Fruit fly (Drosophila melanogaster) whole organism, pupa: ENCODE results near the gene CG3036.

ENCODE experiments used
- CG10348 ChIP-seq: fragments of 200-800 bp; sonication (Bioruptor generic); IDR thresholded peaks from 2 replicates; pipeline ENCODE4 v1.3.6; 2022; ENCODE audit warnings: missing biosample characterization, missing genetic modification characterization
- CG12605 ChIP-seq: fragments of 200-800 bp; sonication (Bioruptor generic); IDR thresholded peaks from 2 replicates; pipeline ENCODE4 v1.3.6; 2022; ENCODE audit warnings: missing biosample characterization, missing genetic modification characterization
- CG13204 ChIP-seq: fragments of 200-800 bp; sonication (Bioruptor generic); optimal IDR thresholded peaks from 2 replicates; lab custom pipeline; 2018; ENCODE audit warnings: missing biosample characterization, mild to moderate bottlenecking, missing genetic modification characterization, moderate library complexity
- CG14655 ChIP-seq: fragments of 200-800 bp; sonication (Bioruptor generic); optimal IDR thresholded peaks from 3 replicates; lab custom pipeline; 2017; ENCODE audit warnings: mild to moderate bottlenecking, missing biosample characterization, missing genetic modification reagents, missing genetic modification characterization
- CG15710 ChIP-seq: fragments of 200-800 bp; sonication (Bioruptor generic); optimal IDR thresholded peaks from 2 replicates; lab custom pipeline; 2018; ENCODE audit warnings: missing biosample characterization, mild to moderate bottlenecking, missing genetic modification characterization, moderate library complexity
- CG17806 ChIP-seq: fragments of 200-800 bp; sonication (Bioruptor generic); optimal IDR thresholded peaks from 2 replicates; lab custom pipeline; 2018; ENCODE audit warnings: missing biosample characterization, mild to moderate bottlenecking, missing genetic modification characterization, moderate library complexity
- CG32121 ChIP-seq: fragments of 200-800 bp; sonication (Bioruptor generic); IDR thresholded peaks from 2 replicates; pipeline ENCODE4 v1.3.6; 2022; ENCODE audit warnings: missing biosample characterization, missing genetic modification characterization
- CG34367 ChIP-seq: fragments of 200-800 bp; sonication (Bioruptor generic); optimal IDR thresholded peaks from 2 replicates; lab custom pipeline; 2018; ENCODE audit warnings: missing biosample characterization, mild to moderate bottlenecking, missing genetic modification characterization
- CG4496 ChIP-seq: fragments of 200-800 bp; sonication (Bioruptor generic); IDR thresholded peaks from 3 replicates; pipeline ENCODE4 v1.3.6; 2022; ENCODE audit warnings: missing biosample characterization, missing genetic modification characterization
- CG8159 ChIP-seq: fragments of 200-800 bp; sonication (Bioruptor generic); optimal IDR thresholded peaks from 3 replicates; lab custom pipeline; 2018; ENCODE audit warnings: missing biosample characterization, mild to moderate bottlenecking, missing genetic modification characterization, moderate library complexity
- CG8301 ChIP-seq: fragments of 200-800 bp; sonication (Bioruptor generic); optimal IDR thresholded peaks from 2 replicates; lab custom pipeline; 2018; ENCODE audit warnings: missing biosample characterization, mild to moderate bottlenecking, missing genetic modification characterization
- CG9948 ChIP-seq: fragments of 200-800 bp; sonication (Bioruptor generic); optimal IDR thresholded peaks from 2 replicates; lab custom pipeline; 2018; ENCODE audit warnings: missing biosample characterization, mild to moderate bottlenecking, missing genetic modification characterization, moderate library complexity
- D1 ChIP-seq: fragments of 200-800 bp; sonication (Bioruptor generic); optimal IDR thresholded peaks from 2 replicates; lab custom pipeline; 2018; ENCODE audit warnings: missing biosample characterization, mild to moderate bottlenecking, missing genetic modification characterization, moderate library complexity
- EcR ChIP-seq: fragments of 200-800 bp; sonication (Bioruptor generic); optimal IDR thresholded peaks from 3 replicates; lab custom pipeline; 2019; ENCODE audit warnings: missing biosample characterization, missing genetic modification characterization, mild to moderate bottlenecking, moderate library complexity, missing genetic modification reagents
- Ets98B ChIP-seq: fragments of 200-800 bp; sonication (Bioruptor generic); IDR thresholded peaks from 2 replicates; pipeline ENCODE4 v1.3.6; 2022; ENCODE audit warnings: missing biosample characterization, missing genetic modification characterization
- Pif1A ChIP-seq: fragments of 200-800 bp; sonication (Bioruptor generic); optimal IDR thresholded peaks from 3 replicates; lab custom pipeline; 2016; ENCODE audit warnings: missing biosample characterization, missing genetic modification characterization
- Pif1B ChIP-seq: fragments of 200-800 bp; sonication (Bioruptor generic); optimal IDR thresholded peaks from 3 replicates; lab custom pipeline; 2016; ENCODE audit warnings: missing biosample characterization, missing genetic modification characterization
- Snoo ChIP-seq: fragments of 200-800 bp; sonication (Bioruptor generic); optimal IDR thresholded peaks from 3 replicates; lab custom pipeline; 2017; ENCODE audit warnings: missing biosample characterization, mild to moderate bottlenecking, missing genetic modification characterization, inconsistent platforms
- fd96Ca ChIP-seq: fragments of 200-800 bp; sonication (Bioruptor generic); IDR thresholded peaks from 3 replicates; pipeline ENCODE4 v1.3.6; 2022; ENCODE audit warnings: missing biosample characterization, missing genetic modification characterization
- gl ChIP-seq: fragments of 200-800 bp; sonication (Bioruptor generic); optimal IDR thresholded peaks from 2 replicates; lab custom pipeline; 2018; ENCODE audit warnings: missing biosample characterization, mild to moderate bottlenecking, missing genetic modification characterization
- rn ChIP-seq: fragments of 200-800 bp; sonication (Bioruptor generic); IDR thresholded peaks from 2 replicates; pipeline ENCODE4 v1.3.6; 2022; ENCODE audit warnings: missing biosample characterization, missing genetic modification characterization

Gene CG3036

dm6 chr2L:4950667-4951066, 58.8 kb downstream of the CG3036 start, which contains the start of gene Jon25Biii:
TSS of gene Jon25Biii (minus strand) at chr2L:4950767.
- TF ChIP-seq fd96Ca (GFP tag; lab: Robert Waterston, UW), result no peak
- TF ChIP-seq CG12605 (GFP tag; lab: Robert Waterston, UW), result no peak
- no peak for TF ChIP-seq gl (tag; lab: Kevin White, UChicago)
- TF ChIP-seq Ets98B, result no peak
- no peak for TF ChIP-seq Pif1B (GFP tag; lab: Kevin White, UChicago)
- no peak for TF ChIP-seq Pif1A (GFP tag; lab: Kevin White, UChicago)
- no peak for TF ChIP-seq CG34367 (tag; lab: Kevin White, UChicago)
- TF ChIP-seq rn (GFP tag; lab: Robert Waterston, UW), result no peak
- no peak for TF ChIP-seq EcR (GFP tag; lab: Kevin White, UChicago)
- TF ChIP-seq CG4496 (GFP tag; lab: Robert Waterston, UW), result no peak
- TF ChIP-seq CG32121 (GFP tag; lab: Robert Waterston, UW), result no peak
- no peak for TF ChIP-seq CG14655 (GFP tag; lab: Kevin White, UChicago)
- TF ChIP-seq CG17806 (tag; lab: Kevin White, UChicago), result no peak
- TF ChIP-seq CG8301 (tag; lab: Kevin White, UChicago), result no peak

dm6 chr2L:4953086-4953570, 61.2 kb downstream of the CG3036 start, which contains the start of gene Jon25Bii:
TSS of gene Jon25Bii (minus strand) at chr2L:4953136.
- TF ChIP-seq D1 (tag; lab: Kevin White, UChicago) (no peak), CG13204 (no peak), CG14655 (GFP tag; lab: Kevin White, UChicago) (no peak), gl (tag; lab: Kevin White, UChicago) (no peak), CG15710 (tag; lab: Kevin White, UChicago) (no peak), Pif1B (GFP tag; lab: Kevin White, UChicago) (no peak), CG8159 (tag; lab: Kevin White, UChicago) (no peak), Snoo (tag; lab: Kevin White, UChicago) (no peak), Pif1A (GFP tag; lab: Kevin White, UChicago) (no peak), CG4496 (GFP tag; lab: Robert Waterston, UW) (no peak), CG34367 (tag; lab: Kevin White, UChicago) (no peak), fd96Ca (GFP tag; lab: Robert Waterston, UW) (no peak), EcR (GFP tag; lab: Kevin White, UChicago) (no peak), rn (GFP tag; lab: Robert Waterston, UW) (no peak), CG8301 (tag; lab: Kevin White, UChicago) (no peak), CG17806 (tag; lab: Kevin White, UChicago) (no peak), CG10348 (GFP tag; lab: Robert Waterston, UW) (no peak), CG9948 (tag; lab: Kevin White, UChicago) (no peak), CG32121 (GFP tag; lab: Robert Waterston, UW) (no peak), Ets98B (no peak)
- TF ChIP-seq, all 21 proteins: peak for 0
